Fruit fly (Drosophila melanogaster) whole organism, embryonic: ENCODE measurements around the gene CG32087.

Experiments used
- Adf1 ChIP-seq: fragments of 200-800 bp; sonication (Bioruptor generic); IDR thresholded peaks from 2 replicates; pipeline ENCODE4 v1.3.6; 2022; ENCODE audit warnings: missing biosample characterization, missing genetic modification characterization
- Awh ChIP-seq: fragments of 200-800 bp; sonication (Bioruptor generic); IDR thresholded peaks from 2 replicates; pipeline ENCODE4, ENCODE4 v1.3.6; 2022; ENCODE audit warnings: missing biosample characterization, missing genetic modification characterization
- C15 ChIP-seq: fragments of 200-800 bp; sonication (Bioruptor generic); IDR thresholded peaks from 3 replicates; pipeline ENCODE4 v1.3.6; 2022; ENCODE audit warnings: missing biosample characterization, missing genetic modification characterization
- CG10366 ChIP-seq: fragments of 200-800 bp; sonication (Bioruptor generic); IDR thresholded peaks from 2 replicates; pipeline ENCODE4 v1.3.6; 2022; ENCODE audit warnings: missing biosample characterization, missing genetic modification characterization
- CG10959 ChIP-seq: fragments of 200-800 bp; sonication (Bioruptor generic); IDR thresholded peaks from 2 replicates; pipeline ENCODE4 v1.3.6; 2022; ENCODE audit warnings: missing biosample characterization, missing genetic modification characterization
- CG14667 ChIP-seq: fragments of 200-800 bp; sonication (Bioruptor generic); IDR thresholded peaks from 2 replicates; pipeline ENCODE4 v1.3.6; 2022; ENCODE audit warnings: missing biosample characterization, missing genetic modification characterization
- CG14965 ChIP-seq: fragments of 200-800 bp; sonication (Bioruptor generic); optimal IDR thresholded peaks from 2 replicates; lab custom pipeline; 2016; ENCODE audit warnings: missing biosample characterization, missing genetic modification characterization, borderline replicate concordance
- CG15011 ChIP-seq: fragments of 200-800 bp; sonication (Bioruptor generic); optimal IDR thresholded peaks from 3 replicates; lab custom pipeline; 2018; ENCODE audit warnings: missing biosample characterization, mild to moderate bottlenecking, missing genetic modification characterization
- CG15601 ChIP-seq: fragments of 200-800 bp; sonication (Bioruptor generic); optimal IDR thresholded peaks from 3 replicates; lab custom pipeline; 2019; ENCODE audit warnings: missing biosample characterization, mild to moderate bottlenecking, missing genetic modification characterization, moderate library complexity
- CG16815 ChIP-seq: fragments of 200-800 bp; sonication (Bioruptor generic); optimal IDR thresholded peaks from 3 replicates; lab custom pipeline; 2017; ENCODE audit warnings: missing biosample characterization, mild to moderate bottlenecking, missing genetic modification characterization
- CG17359 ChIP-seq: fragments of 200-800 bp; sonication (Bioruptor generic); optimal IDR thresholded peaks from 3 replicates; lab custom pipeline; 2018; ENCODE audit warnings: missing biosample characterization, mild to moderate bottlenecking, missing genetic modification characterization, moderate library complexity
- CG17385 ChIP-seq: fragments of 200-800 bp; sonication (Bioruptor generic); optimal IDR thresholded peaks from 3 replicates; lab custom pipeline; 2018; ENCODE audit warnings: missing biosample characterization, mild to moderate bottlenecking, missing genetic modification characterization
- CG17568 ChIP-seq: fragments of 200-800 bp; sonication (Bioruptor generic); optimal IDR thresholded peaks from 2 replicates; lab custom pipeline; 2018; ENCODE audit warnings: missing biosample characterization, mild to moderate bottlenecking, missing genetic modification characterization, moderate library complexity
- CG17612 ChIP-seq: fragments of 200-800 bp; sonication (Bioruptor generic); IDR thresholded peaks from 2 replicates; pipeline ENCODE4 v1.3.6; 2022; ENCODE audit warnings: missing biosample characterization, missing genetic modification characterization
- CG32532 ChIP-seq: fragments of 200-800 bp; sonication (Bioruptor generic); IDR thresholded peaks from 2 replicates; pipeline ENCODE4 v1.3.6; 2022; ENCODE audit warnings: missing biosample characterization, missing genetic modification characterization
- CG32767 ChIP-seq: fragments of 200-800 bp; sonication (Bioruptor generic); IDR thresholded peaks from 2 replicates; pipeline ENCODE4 v1.3.6; 2022; ENCODE audit warnings: missing biosample characterization, missing genetic modification characterization
- CG3281 ChIP-seq: fragments of 200-800 bp; sonication (Bioruptor generic); optimal IDR thresholded peaks from 3 replicates; lab custom pipeline; 2017; ENCODE audit warnings: missing biosample characterization, mild to moderate bottlenecking, missing genetic modification characterization
- CG33557 ChIP-seq: fragments of 200-800 bp; sonication (Bioruptor generic); optimal IDR thresholded peaks from 2 replicates; lab custom pipeline; 2019; ENCODE audit warnings: missing biosample characterization, mild to moderate bottlenecking, missing genetic modification characterization, moderate library complexity
- CG3407 ChIP-seq: fragments of 200-800 bp; sonication (Bioruptor generic); optimal IDR thresholded peaks from 2 replicates; lab custom pipeline; 2018; ENCODE audit warnings: missing biosample characterization, mild to moderate bottlenecking, missing genetic modification characterization
- CG6689 ChIP-seq: fragments of 200-800 bp; sonication (Bioruptor generic); IDR thresholded peaks from 2 replicates; pipeline ENCODE4 v1.3.6; 2022; ENCODE audit warnings: missing biosample characterization, missing genetic modification characterization
- CG9932 ChIP-seq: fragments of 200-800 bp; sonication (Bioruptor generic); IDR thresholded peaks from 2 replicates; pipeline ENCODE4 v1.3.6; 2022; ENCODE audit warnings: missing biosample characterization, missing genetic modification characterization
- CTCF ChIP-seq: fragments of 200-800 bp; sonication (Bioruptor generic); optimal IDR thresholded peaks from 2 replicates; lab custom pipeline; 2017; ENCODE audit warnings: missing biosample characterization, mild to moderate bottlenecking, missing genetic modification characterization, moderate library complexity
- D19B ChIP-seq: fragments of 200-800 bp; sonication (Bioruptor generic); optimal IDR thresholded peaks from 2 replicates; lab custom pipeline; 2017; ENCODE audit warnings: missing biosample characterization, mild to moderate bottlenecking, missing genetic modification characterization
- Doc3 ChIP-seq: fragments of 200-800 bp; sonication (Bioruptor generic); IDR thresholded peaks from 3 replicates; pipeline ENCODE4 v1.3.6; 2022; ENCODE audit warnings: missing biosample characterization, missing genetic modification characterization; ENCODE audit not compliant: partially characterized antibody
- HmgD ChIP-seq: fragments of 200-800 bp; sonication (Bioruptor generic); optimal IDR thresholded peaks from 3 replicates; lab custom pipeline; 2016; ENCODE audit warnings: missing biosample characterization, missing genetic modification characterization
- MTF-1 ChIP-seq: fragments of 200-800 bp; sonication (Bioruptor generic); optimal IDR thresholded peaks from 2 replicates; lab custom pipeline; 2018; ENCODE audit warnings: missing biosample characterization, mild to moderate bottlenecking, missing genetic modification characterization, borderline replicate concordance
- Max ChIP-seq: fragments of 200-800 bp; sonication (Bioruptor generic); optimal IDR thresholded peaks from 2 replicates; lab custom pipeline; 2016; ENCODE audit warnings: missing biosample characterization, mild to moderate bottlenecking, missing genetic modification characterization
- NK7.1 ChIP-seq: fragments of 200-800 bp; sonication (Bioruptor generic); optimal IDR thresholded peaks from 3 replicates; lab custom pipeline; 2016; ENCODE audit warnings: missing biosample characterization, missing genetic modification characterization
- NfI ChIP-seq: fragments of 200-800 bp; sonication (Bioruptor generic); optimal IDR thresholded peaks from 3 replicates; lab custom pipeline; 2018; ENCODE audit warnings: missing biosample characterization, mild to moderate bottlenecking, missing genetic modification characterization, moderate library complexity
- ab ChIP-seq: fragments of 200-800 bp; sonication (Bioruptor generic); optimal IDR thresholded peaks from 2 replicates; lab custom pipeline; 2016; ENCODE audit warnings: missing biosample characterization, missing genetic modification characterization
- ase ChIP-seq: fragments of 200-800 bp; sonication (Bioruptor generic); IDR thresholded peaks from 3 replicates; pipeline ENCODE4 v1.3.6; 2022; ENCODE audit warnings: missing biosample characterization, missing genetic modification characterization
- chif ChIP-seq, 2 experiments: fragments of 200-800 bp; sonication (Bioruptor generic); optimal IDR thresholded peaks; 3 replicates each; lab custom pipeline; 2016; ENCODE audit warnings: missing biosample characterization in 2 of 2, missing genetic modification characterization in 2 of 2
- fd102C ChIP-seq: fragments of 200-800 bp; sonication (Bioruptor generic); optimal IDR thresholded peaks from 2 replicates; lab custom pipeline; 2018; ENCODE audit warnings: missing biosample characterization, mild to moderate bottlenecking, missing genetic modification characterization, moderate library complexity
- fu2 ChIP-seq: fragments of 200-800 bp; sonication (Bioruptor generic); optimal IDR thresholded peaks from 2 replicates; lab custom pipeline; 2016; ENCODE audit warnings: missing biosample characterization, missing genetic modification characterization
- gem ChIP-seq: fragments of 200-800 bp; sonication (Bioruptor generic); optimal IDR thresholded peaks from 2 replicates; lab custom pipeline; 2019; ENCODE audit warnings: missing biosample characterization, mild to moderate bottlenecking, missing genetic modification characterization, moderate library complexity
- nau ChIP-seq: fragments of 200-800 bp; sonication (Bioruptor generic); optimal IDR thresholded peaks from 3 replicates; lab custom pipeline; 2017; ENCODE audit warnings: missing biosample characterization, mild to moderate bottlenecking, missing genetic modification characterization, missing genetic modification reagents
- oc ChIP-seq: fragments of 200-800 bp; sonication (Bioruptor generic); optimal IDR thresholded peaks from 2 replicates; lab custom pipeline; 2018; ENCODE audit warnings: missing biosample characterization, mild to moderate bottlenecking, missing genetic modification characterization, moderate library complexity
- onecut ChIP-seq: fragments of 200-800 bp; sonication (Bioruptor generic); IDR thresholded peaks from 2 replicates; pipeline ENCODE4 v1.3.6; 2022; ENCODE audit warnings: missing biosample characterization, missing genetic modification characterization
- otp ChIP-seq: fragments of 200-800 bp; sonication (Bioruptor generic); IDR thresholded peaks from 3 replicates; pipeline ENCODE4, ENCODE4 v1.3.6; 2022; ENCODE audit warnings: missing biosample characterization, missing genetic modification characterization
- pfk ChIP-seq: fragments of 200-800 bp; sonication (Bioruptor generic); optimal IDR thresholded peaks from 2 replicates; lab custom pipeline; 2018; ENCODE audit warnings: missing biosample characterization, mild to moderate bottlenecking, missing genetic modification characterization, moderate library complexity
- pita ChIP-seq: fragments of 200-800 bp; sonication (Bioruptor generic); optimal IDR thresholded peaks from 2 replicates; lab custom pipeline; 2017; ENCODE audit warnings: missing biosample characterization, mild to moderate bottlenecking, missing genetic modification characterization
- rib ChIP-seq: fragments of 200-800 bp; sonication (Bioruptor generic); IDR thresholded peaks from 2 replicates; pipeline ENCODE4 v1.3.6; 2022; ENCODE audit warnings: missing biosample characterization, missing genetic modification characterization
- row ChIP-seq: fragments of 200-800 bp; sonication (Bioruptor generic); IDR thresholded peaks from 3 replicates; pipeline ENCODE4 v1.3.6; 2022; ENCODE audit warnings: missing biosample characterization, missing genetic modification characterization
- sens-2 ChIP-seq: fragments of 200-800 bp; sonication (Bioruptor generic); IDR thresholded peaks from 2 replicates; pipeline ENCODE4 v1.3.6; 2022; ENCODE audit warnings: missing biosample characterization, missing genetic modification characterization
- sug ChIP-seq: fragments of 200-800 bp; optimal IDR thresholded peaks from 2 replicates; lab custom pipeline; 2019; ENCODE audit warnings: missing biosample characterization, mild to moderate bottlenecking, missing genetic modification characterization, moderate library complexity
- trh ChIP-seq: fragments of 200-800 bp; sonication (Bioruptor generic); optimal IDR thresholded peaks from 2 replicates; lab custom pipeline; 2016; ENCODE audit warnings: missing biosample characterization, missing genetic modification characterization
- unc-4 ChIP-seq: fragments of 200-800 bp; sonication (Bioruptor generic); IDR thresholded peaks from 2 replicates; pipeline ENCODE4 v1.3.6; 2022; ENCODE audit warnings: missing biosample characterization, missing genetic modification characterization; ENCODE audit not compliant: partially characterized antibody
- wor ChIP-seq: fragments of 200-800 bp; sonication (Bioruptor generic); IDR thresholded peaks from 2 replicates; pipeline ENCODE4 v1.3.6; 2022; ENCODE audit warnings: missing biosample characterization, missing genetic modification characterization
- zf30C ChIP-seq: fragments of 200-800 bp; sonication (Bioruptor generic); optimal IDR thresholded peaks from 3 replicates; lab custom pipeline; 2018; ENCODE audit warnings: missing biosample characterization, mild to moderate bottlenecking, missing genetic modification characterization

Gene CG32087

DNA sequence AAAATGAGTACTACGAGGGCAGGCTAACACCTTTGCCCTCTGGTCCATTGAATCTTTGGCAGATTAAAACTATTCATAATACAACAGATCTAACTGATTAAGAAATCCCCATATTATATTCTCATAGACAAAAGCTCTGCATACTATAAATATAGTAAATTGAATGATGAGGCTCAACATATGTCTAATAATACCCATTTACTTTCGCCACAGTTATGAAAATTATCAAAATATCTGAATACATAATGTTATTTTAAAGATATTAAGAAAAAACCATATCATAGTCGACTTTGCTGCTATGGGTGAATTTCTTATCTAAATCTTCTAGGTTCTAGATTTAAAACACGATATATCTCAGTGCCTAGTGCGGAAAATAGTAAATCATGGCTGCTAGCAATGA is at the start of gene CG32087:
Gene CG32087, plus strand, starts transcription at position 301 of the 400 bp plus-strand sequence.
- no peak for TF ChIP-seq HmgD (GFP tag; lab: Kevin White, UChicago)
- no peak for TF ChIP-seq fd102C
- TF ChIP-seq wor (GFP tag; lab: Robert Waterston, UW) = no peak
- no peak for TF ChIP-seq ase

DNA sequence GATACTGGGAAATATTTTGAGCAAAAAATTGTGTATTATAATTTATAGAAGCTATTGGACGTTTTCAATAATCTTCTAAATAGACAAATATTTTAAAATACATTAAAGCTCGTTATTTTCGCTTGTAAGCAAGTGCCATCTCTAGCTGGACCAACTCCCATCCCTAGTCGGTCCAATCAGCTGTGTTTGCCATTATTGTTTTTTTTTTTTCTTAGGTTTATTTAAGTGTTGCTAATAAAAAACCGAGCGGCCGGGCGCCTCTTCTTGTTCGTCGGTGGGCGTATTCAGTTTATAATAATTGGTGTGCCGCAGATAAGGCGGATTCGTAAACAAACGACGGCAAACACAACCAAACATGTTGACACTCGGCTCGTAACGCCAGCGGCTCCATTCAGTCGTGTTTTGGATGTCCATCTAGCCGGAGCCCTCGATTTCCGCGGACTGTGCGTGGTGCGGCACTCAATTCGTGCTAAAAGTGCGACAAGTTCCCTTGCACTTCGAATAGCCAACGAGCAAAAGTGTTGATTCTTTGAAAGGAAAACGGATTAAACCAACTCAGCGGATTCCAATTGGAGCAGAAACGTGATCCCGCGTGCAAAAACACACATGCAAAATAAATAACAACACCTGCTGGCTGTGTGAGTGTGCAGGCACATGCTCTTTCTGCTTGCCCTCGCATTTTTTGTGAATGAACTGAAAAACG is 48.0 kb upstream of the CG32087 start, which contains the start of gene Sugb:
Gene Sugb, plus strand, starts transcription at position 162 of the 703 bp plus-strand sequence.
- TF ChIP-seq MTF-1 (GFP tag; lab: Kevin White, UChicago) (no peak), NK7.1 (GFP tag; lab: Kevin White, UChicago) (peak; percentile 55), CG16815 (GFP tag; lab: Kevin White, UChicago) (no peak), gem (tag; lab: Kevin White, UChicago) (peak; percentile 77), CTCF (GFP tag; lab: Kevin White, UChicago) (no peak), zf30C (no peak), CG14965 (GFP tag; lab: Kevin White, UChicago) (no peak), Adf1 (peak; percentile 44; the same call in 1 of the 2 replicates), oc (no peak), unc-4 (GFP tag; lab: Robert Waterston, UW) (peak; percentile 76), otp (GFP tag; lab: Robert Waterston, UW) (no peak), CG15011 (GFP tag; lab: Kevin White, UChicago) (peak; percentile 14), Max (GFP tag; lab: Kevin White, UChicago) (no peak), D19B (GFP tag; lab: Kevin White, UChicago) (no peak), CG32532 (peak; percentile 69), Awh (GFP tag; lab: Robert Waterston, UW) (peak; percentile 35; the same call in 1 of the 2 replicates), sug (tag; lab: Kevin White, UChicago) (peak; percentile 86), CG10366 (GFP tag; lab: Robert Waterston, UW) (peak; percentile 40; the same call in 1 of the 2 replicates), CG10959 (GFP tag; lab: Robert Waterston, UW) (no peak), CG3281 (GFP tag; lab: Kevin White, UChicago) (peak; percentile 19), CG32767 (no peak), trh (no peak), pfk (GFP tag; lab: Kevin White, UChicago) (peak; percentile 36), CG6689 (no peak), ab (GFP tag; lab: Kevin White, UChicago) (no peak), sens-2 (GFP tag; lab: Robert Waterston, UW) (peak; percentile 15; the same call in 1 of the 2 replicates), CG17359 (tag; lab: Kevin White, UChicago) (peak; percentile 56), CG17385 (GFP tag; lab: Kevin White, UChicago) (peak; percentile 61), CG14667 (GFP tag; lab: Robert Waterston, UW) (no peak), onecut (GFP tag; lab: Robert Waterston, UW) (peak; percentile 49), chif (GFP tag; optimal IDR thresholded peaks at IDR 0.05; lab: Kevin White, UChicago) (peak; percentile 7 to 52), CG9932 (GFP tag; lab: Robert Waterston, UW) (no peak), fu2 (peak; percentile 62), row (peak; percentile 83), pita (GFP tag; lab: Kevin White, UChicago) (no peak), nau (GFP tag; lab: Kevin White, UChicago) (peak; percentile 44), Doc3 (GFP tag; lab: Robert Waterston, UW) (peak; percentile 71), CG15601 (tag; lab: Kevin White, UChicago) (peak; percentile 8), CG17568 (GFP tag; lab: Kevin White, UChicago) (peak; percentile 61), CG33557 (peak; percentile 4), CG3407 (GFP tag; lab: Kevin White, UChicago) (peak; percentile 41), CG17612 (no peak), NfI (GFP tag; lab: Kevin White, UChicago) (peak; percentile 59), rib (GFP tag; lab: Robert Waterston, UW) (peak; percentile 63), C15 (GFP tag; lab: Robert Waterston, UW) (no peak)
